Fruit fly (Drosophila melanogaster): ENCODE measurements around the gene f.
A peak's percentile ranks its signal among the peaks of the same experiment; 100 is the strongest.

Gene f

dm6 chrX:17297070-17297689 is 64.4 kb downstream of the f start (continued):
- TF ChIP-seq CG10366 (GFP tag; IDR thresholded peaks at IDR 0.05) (peak; percentile 17; the same call in 1 of the 2 replicates), sob (GFP tag; IDR thresholded peaks at IDR 0.05) (no peak), CG1647 (GFP tag; optimal IDR thresholded peaks at IDR 0.05) (no peak), CG11504 (tag; optimal IDR thresholded peaks at IDR 0.05) (peak; percentile 48), gro (GFP tag; optimal IDR thresholded peaks at IDR 0.05) (no peak), zfh2 (GFP tag; optimal IDR thresholded peaks at IDR 0.05) (no peak), CG14667 (GFP tag; IDR thresholded peaks at IDR 0.05) (no peak), croc (GFP tag; conservative IDR thresholded peaks at IDR 0.05) (peak; percentile 39; the same call in 1 of the 3 replicates), CkIIα-i1 (GFP tag; IDR thresholded peaks at IDR 0.05) (no peak), Hr78 (GFP tag; optimal IDR thresholded peaks at IDR 0.05) (no peak), Pdp1 (GFP tag; optimal IDR thresholded peaks at IDR 0.05) (peak; percentile 36 to 54), usp (GFP tag; optimal IDR thresholded peaks at IDR 0.05) (no peak), CG9727 (GFP tag; optimal IDR thresholded peaks at IDR 0.05) (no peak), ac (GFP tag; optimal IDR thresholded peaks at IDR 0.05) (no peak), repo (GFP tag; optimal IDR thresholded peaks at IDR 0.05) (no peak), CG30431 (GFP tag; optimal IDR thresholded peaks at IDR 0.05) (peak; percentile 40), dm (GFP tag; optimal IDR thresholded peaks at IDR 0.05) (no peak), phol (tag; optimal IDR thresholded peaks at IDR 0.05) (peak; percentile 52), dysf (GFP tag; IDR thresholded peaks at IDR 0.05) (peak; percentile 37; the same call in 1 of the 3 replicates), sens-2 (GFP tag; IDR thresholded peaks at IDR 0.05) (no peak), CG12744 (GFP tag; optimal IDR thresholded peaks at IDR 0.05) (no peak), HLH54F (GFP tag; optimal IDR thresholded peaks at IDR 0.05) (no peak), Sry-β (GFP tag; optimal IDR thresholded peaks at IDR 0.05) (no peak), Eip74EF (GFP tag; optimal IDR thresholded peaks at IDR 0.05) (no peak), CG3163 (GFP tag; optimal IDR thresholded peaks at IDR 0.05) (no peak), Hsf (GFP tag; optimal IDR thresholded peaks at IDR 0.05) (peak; percentile 10), grn (GFP tag; optimal IDR thresholded peaks at IDR 0.05) (no peak), CG7963 (GFP tag; IDR thresholded peaks at IDR 0.05; ENCODE audit: partially characterized antibody) (no peak), Gsc (GFP tag; IDR thresholded peaks at IDR 0.05) (no peak), CG8765 (GFP tag; IDR thresholded peaks at IDR 0.05) (no peak), CG3847 (GFP tag; IDR thresholded peaks at IDR 0.05) (no peak), CG7839 (tag; optimal IDR thresholded peaks at IDR 0.05) (peak; percentile 18), CG3407 (GFP tag; optimal IDR thresholded peaks at IDR 0.05) (no peak)

dm6 chrX:17297924-17298591 is 65.3 kb downstream of the f start:
- peak; percentile 19 for TF ChIP-seq fd96Cb (tag; optimal IDR thresholded peaks at IDR 0.05)
- no peak for TF ChIP-seq CG9876 (GFP tag; optimal IDR thresholded peaks at IDR 0.05)
- TF ChIP-seq BEAF-32 (GFP tag; optimal IDR thresholded peaks at IDR 0.05), result no peak
- 0 out of 3 replicates have a peak, but pooled peaks have one; percentile 15 for TF ChIP-seq sr (GFP tag; IDR thresholded peaks at IDR 0.05)
- TF ChIP-seq CG43689 (GFP tag; IDR thresholded peaks at IDR 0.05), result no peak
- no peak for TF ChIP-seq ind (GFP tag; optimal IDR thresholded peaks at IDR 0.05)
- peak; percentile 2 for TF ChIP-seq CG8388 (GFP tag; optimal IDR thresholded peaks at IDR 0.05)
- no peak for TF ChIP-seq hb (GFP tag; IDR thresholded peaks at IDR 0.05; ENCODE audit: partially characterized antibody)
- TF ChIP-seq Six4 (GFP tag; optimal IDR thresholded peaks at IDR 0.05), result no peak
- no peak for TF ChIP-seq CG12744 (GFP tag; optimal IDR thresholded peaks at IDR 0.05)
- peak; percentile 26; the same call in 1 of the 2 replicates for TF ChIP-seq esg (GFP tag; conservative IDR thresholded peaks at IDR 0.05)
- TF ChIP-seq CG9215 (GFP tag; IDR thresholded peaks at IDR 0.05), result no peak
- TF ChIP-seq slou (GFP tag; optimal IDR thresholded peaks at IDR 0.05), result no peak
- no peak for TF ChIP-seq CG2889 (GFP tag; IDR thresholded peaks at IDR 0.05)
- TF ChIP-seq eve (GFP tag; optimal IDR thresholded peaks at IDR 0.05), result no peak
- TF ChIP-seq org-1 (GFP tag; optimal IDR thresholded peaks at IDR 0.05), result no peak
- no peak for TF ChIP-seq CG11560 (tag; IDR thresholded peaks at IDR 0.05)
- TF ChIP-seq ab (GFP tag; optimal IDR thresholded peaks at IDR 0.05), result no peak
- no peak for TF ChIP-seq CG11456 (GFP tag; IDR thresholded peaks at IDR 0.05)

All from whole organism, embryonic.